Worm (Caenorhabditis elegans) whole organism, L2 larva: Measurements from ENCODE around the gene ZK809.5.

ENCODE experiments used
- C34F6.9 ChIP-seq: fragments of 150-350 bp; optimal IDR thresholded peaks from 2 replicates; lab custom pipeline; 2014; ENCODE audit warnings: missing biosample characterization, missing genetic modification characterization
- F13H6.1 ChIP-seq: sonication (generic microtip); optimal IDR thresholded peaks from 2 replicates; lab custom pipeline; 2016; ENCODE audit warnings: missing genetic modification characterization, missing compliant biosample characterization
- R02D3.7 ChIP-seq: fragments of 150-350 bp; optimal IDR thresholded peaks from 2 replicates; lab custom pipeline; 2014; ENCODE audit warnings: missing biosample characterization, missing genetic modification characterization
- Y55F3AM.14 ChIP-seq: fragments of 200-800 bp; sonication (Bioruptor generic); optimal IDR thresholded peaks from 2 replicates; lab custom pipeline; 2018; ENCODE audit warnings: mild to moderate bottlenecking, missing genetic modification characterization, missing compliant biosample characterization
- ZK546.5 ChIP-seq: sonication (generic microtip); optimal IDR thresholded peaks from 2 replicates; lab custom pipeline; 2017; ENCODE audit warnings: missing biosample characterization, missing genetic modification characterization
- alr-1 ChIP-seq: fragments of 150-350 bp; optimal IDR thresholded peaks from 2 replicates; lab custom pipeline; 2014; ENCODE audit warnings: missing biosample characterization, missing genetic modification characterization
- aly-2 ChIP-seq: fragments of 150-350 bp; optimal IDR thresholded peaks from 2 replicates; lab custom pipeline; 2014; ENCODE audit warnings: missing biosample characterization, missing genetic modification characterization
- ama-1 ChIP-seq: fragments of 150-350 bp; optimal IDR thresholded peaks from 2 replicates; lab custom pipeline; 2018; ENCODE audit warnings: inconsistent platforms
- blmp-1 ChIP-seq: sonication (generic microtip); optimal IDR thresholded peaks from 2 replicates; lab custom pipeline; 2017; ENCODE audit warnings: missing genetic modification characterization, mild to moderate bottlenecking, missing compliant biosample characterization, antibody characterized with exemption, moderate library complexity; ENCODE audit not compliant: insufficient read depth
- ceh-16 ChIP-seq: fragments of 150-350 bp; optimal IDR thresholded peaks from 2 replicates; lab custom pipeline; 2014; ENCODE audit warnings: missing biosample characterization, missing genetic modification characterization
- ceh-82 ChIP-seq: fragments of 150-350 bp; optimal IDR thresholded peaks from 2 replicates; lab custom pipeline; 2014; ENCODE audit warnings: missing biosample characterization, missing genetic modification characterization
- crh-2 ChIP-seq: sonication (generic microtip); optimal IDR thresholded peaks from 2 replicates; lab custom pipeline; 2017; ENCODE audit warnings: missing biosample characterization, missing genetic modification characterization
- dmd-4 ChIP-seq: sonication (generic microtip); optimal IDR thresholded peaks from 2 replicates; lab custom pipeline; 2017; ENCODE audit warnings: missing biosample characterization, missing genetic modification characterization
- egl-27 ChIP-seq: sonication (generic microtip); optimal IDR thresholded peaks from 3 replicates; lab custom pipeline; 2017; ENCODE audit warnings: missing biosample characterization, missing genetic modification reagents, missing genetic modification characterization
- elt-1 ChIP-seq: fragments of 150-350 bp; optimal IDR thresholded peaks from 2 replicates; lab custom pipeline; 2014; ENCODE audit warnings: missing biosample characterization, missing genetic modification characterization
- elt-3 ChIP-seq: sonication (generic microtip); optimal IDR thresholded peaks from 2 replicates; lab custom pipeline; 2017; ENCODE audit warnings: missing biosample characterization, missing genetic modification characterization
- fos-1 ChIP-seq: fragments of 150-350 bp; optimal IDR thresholded peaks from 2 replicates; lab custom pipeline; 2014; ENCODE audit warnings: missing biosample characterization, missing genetic modification characterization
- gmeb-1 ChIP-seq: fragments of 150-350 bp; optimal IDR thresholded peaks from 2 replicates; lab custom pipeline; 2014; ENCODE audit warnings: missing biosample characterization, missing genetic modification characterization
- lin-11 ChIP-seq: fragments of 150-350 bp; sonication (generic microtip); optimal IDR thresholded peaks from 2 replicates; lab custom pipeline; 2014; ENCODE audit warnings: missing biosample characterization, missing genetic modification characterization, inconsistent platforms, mixed read lengths
- lin-13 ChIP-seq: fragments of 150-350 bp; optimal IDR thresholded peaks from 2 replicates; lab custom pipeline; 2014; ENCODE audit warnings: missing biosample characterization, missing genetic modification reagents, missing genetic modification characterization
- lin-39 ChIP-seq: fragments of 150-350 bp; optimal IDR thresholded peaks from 2 replicates; lab custom pipeline; 2014; ENCODE audit warnings: missing biosample characterization, missing genetic modification reagents, missing genetic modification characterization
- lsy-2 ChIP-seq, 2 experiments: fragments of 150-350 bp in 1 of 2; sonication (generic microtip) in 1 of 2; optimal IDR thresholded peaks; 2 replicates each; lab custom pipeline; 2014 to 2017; ENCODE audit warnings: missing biosample characterization in 2 of 2, missing genetic modification characterization in 2 of 2
- mab-5 ChIP-seq: fragments of 150-350 bp; optimal IDR thresholded peaks from 2 replicates; lab custom pipeline; 2014; ENCODE audit warnings: missing biosample characterization, missing genetic modification characterization
- mbf-1 ChIP-seq: sonication (generic microtip); optimal IDR thresholded peaks from 2 replicates; lab custom pipeline; 2017; ENCODE audit warnings: missing biosample characterization, missing genetic modification characterization
- mdl-1 ChIP-seq, 2 experiments: fragments of 150-350 bp in 1 of 2; sonication (generic microtip) in 1 of 2; optimal IDR thresholded peaks; 2 replicates each; lab custom pipeline; 2017; ENCODE audit warnings: missing biosample characterization in 2 of 2, missing genetic modification characterization in 2 of 2
- nhr-10 ChIP-seq: sonication (generic microtip); optimal IDR thresholded peaks from 2 replicates; lab custom pipeline; 2017; ENCODE audit warnings: missing biosample characterization, missing genetic modification characterization
- nhr-11 ChIP-seq: fragments of 150-350 bp; optimal IDR thresholded peaks from 2 replicates; lab custom pipeline; 2014; ENCODE audit warnings: missing biosample characterization, missing genetic modification characterization
- nhr-12 ChIP-seq: fragments of 150-350 bp; optimal IDR thresholded peaks from 2 replicates; lab custom pipeline; 2014; ENCODE audit warnings: missing biosample characterization, missing genetic modification characterization
- nhr-129 ChIP-seq: fragments of 150-350 bp; optimal IDR thresholded peaks from 2 replicates; lab custom pipeline; 2014; ENCODE audit warnings: missing biosample characterization, missing genetic modification characterization
- nhr-21 ChIP-seq: fragments of 150-350 bp; optimal IDR thresholded peaks from 2 replicates; lab custom pipeline; 2014; ENCODE audit warnings: missing biosample characterization, missing genetic modification characterization
- nhr-23 ChIP-seq: fragments of 150-350 bp; optimal IDR thresholded peaks from 2 replicates; lab custom pipeline; 2014; ENCODE audit warnings: missing biosample characterization, missing genetic modification reagents, missing genetic modification characterization
- nhr-237 ChIP-seq: fragments of 150-350 bp; optimal IDR thresholded peaks from 2 replicates; lab custom pipeline; 2014; ENCODE audit warnings: missing biosample characterization, missing genetic modification characterization
- nhr-25 ChIP-seq: fragments of 150-350 bp; sonication (generic microtip); optimal IDR thresholded peaks from 3 replicates; lab custom pipeline; 2014; ENCODE audit warnings: missing biosample characterization, missing genetic modification characterization
- nhr-6 ChIP-seq: fragments of 150-350 bp; optimal IDR thresholded peaks from 2 replicates; lab custom pipeline; 2014; ENCODE audit warnings: missing biosample characterization, missing genetic modification characterization
- nhr-77 ChIP-seq: fragments of 150-350 bp; optimal IDR thresholded peaks from 2 replicates; lab custom pipeline; 2014; ENCODE audit warnings: missing biosample characterization, missing genetic modification characterization
- peb-1 ChIP-seq: fragments of 150-350 bp; optimal IDR thresholded peaks from 2 replicates; lab custom pipeline; 2014; ENCODE audit warnings: missing biosample characterization, missing genetic modification characterization
- sem-4 ChIP-seq: fragments of 150-350 bp; optimal IDR thresholded peaks from 2 replicates; lab custom pipeline; 2014; ENCODE audit warnings: missing biosample characterization, missing genetic modification reagents, missing genetic modification characterization
- skn-1 ChIP-seq: sonication (generic microtip); optimal IDR thresholded peaks from 2 replicates; lab custom pipeline; 2017; ENCODE audit warnings: missing biosample characterization, missing genetic modification characterization
- sma-3 ChIP-seq: sonication (generic microtip); optimal IDR thresholded peaks from 2 replicates; lab custom pipeline; 2016; ENCODE audit warnings: missing genetic modification reagents, missing genetic modification characterization, missing compliant biosample characterization
- sma-9 ChIP-seq, 2 experiments: fragments of 150-350 bp in 1 of 2; sonication (generic microtip) in 1 of 2; optimal IDR thresholded peaks; 2 replicates each; lab custom pipeline; 2014 to 2016; ENCODE audit warnings: missing genetic modification characterization in 2 of 2, mild to moderate bottlenecking in 1 of 2, missing biosample characterization in 1 of 2, missing compliant biosample characterization in 1 of 2, missing genetic modification reagents in 1 of 2, moderate library complexity in 1 of 2
- snpc-4 ChIP-seq: fragments of 150-350 bp; optimal IDR thresholded peaks from 2 replicates; lab custom pipeline; 2014; ENCODE audit warnings: missing biosample characterization, missing genetic modification characterization
- unc-39 ChIP-seq: fragments of 150-350 bp; optimal IDR thresholded peaks from 2 replicates; lab custom pipeline; 2014; ENCODE audit warnings: missing biosample characterization, missing genetic modification characterization
- unc-55 ChIP-seq: fragments of 150-350 bp; sonication (generic microtip); optimal IDR thresholded peaks from 3 replicates; lab custom pipeline; 2014; ENCODE audit warnings: missing biosample characterization, missing genetic modification reagents, missing genetic modification characterization
- unc-62 ChIP-seq: fragments of 150-350 bp; optimal IDR thresholded peaks from 2 replicates; lab custom pipeline; 2014; ENCODE audit warnings: missing biosample characterization, missing genetic modification reagents, missing genetic modification characterization
- zag-1 ChIP-seq: fragments of 150-350 bp; optimal IDR thresholded peaks from 2 replicates; lab custom pipeline; 2014; ENCODE audit warnings: missing biosample characterization, missing genetic modification characterization
- ztf-1 ChIP-seq: fragments of 200-800 bp; sonication (Bioruptor generic); conservative IDR thresholded peaks from 2 replicates; pipeline ENCODE4 v1.3.6; 2022; ENCODE audit warnings: missing genetic modification characterization, missing compliant biosample characterization
- ztf-11 ChIP-seq: sonication (generic microtip); optimal IDR thresholded peaks from 2 replicates; lab custom pipeline; 2017; ENCODE audit warnings: missing biosample characterization, missing genetic modification characterization
- ztf-4 ChIP-seq: fragments of 150-350 bp; optimal IDR thresholded peaks from 2 replicates; lab custom pipeline; 2014; ENCODE audit warnings: missing biosample characterization, missing genetic modification characterization

ZK809.5 gene

ce11 chrIV:11691524-11691923 is 35.0 kb downstream of the ZK809.5 start:
- TF ChIP-seq sem-4 (tag; lab: Kevin White, UChicago) (no peak), mbf-1 (tag; lab: Kevin White, UChicago) (no peak), unc-62 (GFP tag; lab: Kevin White, UChicago) (no peak), ama-1 (lab: Kevin White, UChicago) (no peak), skn-1 (tag; lab: Kevin White, UChicago) (no peak), snpc-4 (tag; lab: Kevin White, UChicago) (no peak), lin-39 (tag; lab: Kevin White, UChicago) (no peak), fos-1 (tag; lab: Kevin White, UChicago) (no peak), elt-3 (tag; lab: Kevin White, UChicago) (no peak), F13H6.1 (tag; lab: Kevin White, UChicago) (no peak), R02D3.7 (tag; lab: Kevin White, UChicago) (no peak), mab-5 (tag; lab: Kevin White, UChicago) (no peak), nhr-10 (tag; lab: Kevin White, UChicago) (no peak), peb-1 (no peak), sma-9 (GFP tag; optimal IDR thresholded peaks at IDR 0.05; lab: Kevin White, UChicago) (no peak), sma-9 (tag; optimal IDR thresholded peaks at IDR 0.05; lab: Kevin White, UChicago) (no peak)

DNA sequence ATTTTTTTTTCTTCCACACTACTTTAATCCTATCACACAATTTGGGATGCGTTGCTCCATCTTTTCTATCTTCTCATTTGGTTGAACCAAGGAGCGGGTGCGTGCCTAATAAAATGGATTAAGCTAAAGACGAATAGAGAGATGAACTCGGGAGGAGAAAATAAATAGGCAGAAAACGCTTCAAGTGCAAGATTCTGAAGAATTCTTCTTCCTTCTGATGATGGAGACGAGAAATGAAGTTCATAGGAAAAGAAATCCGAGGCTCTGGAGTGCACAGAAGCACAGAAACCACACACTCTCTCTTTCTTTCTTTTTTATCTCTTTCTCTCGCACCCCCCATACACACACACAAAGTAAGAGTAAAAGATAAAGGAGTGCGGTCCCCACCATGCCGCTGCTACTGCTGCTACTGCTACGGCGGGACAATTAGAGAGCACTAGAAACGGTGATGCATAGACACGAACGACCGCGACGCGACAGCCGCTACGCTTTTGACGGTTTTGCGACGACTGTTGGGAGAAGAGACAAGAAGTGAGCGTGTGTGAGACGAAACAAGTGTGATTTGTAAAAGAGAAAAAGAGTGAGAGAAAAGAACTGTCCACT is 35.6 kb downstream of the ZK809.5 start:
- TF ChIP-seq lin-39 (tag; lab: Kevin White, UChicago) (no peak), fos-1 (tag; lab: Kevin White, UChicago) (peak; percentile 87), elt-3 (tag; lab: Kevin White, UChicago) (no peak), C34F6.9 (tag; lab: Kevin White, UChicago) (peak; percentile 76), nhr-23 (tag; lab: Kevin White, UChicago) (no peak), ZK546.5 (tag; lab: Kevin White, UChicago) (no peak), sem-4 (tag; lab: Kevin White, UChicago) (peak; percentile 51), nhr-11 (tag; lab: Kevin White, UChicago) (no peak), sma-9 (GFP tag; optimal IDR thresholded peaks at IDR 0.05; lab: Kevin White, UChicago) (peak; percentile 66), sma-9 (tag; optimal IDR thresholded peaks at IDR 0.05; lab: Kevin White, UChicago) (no peak), lsy-2 (tag; optimal IDR thresholded peaks at IDR 0.05; lab: Kevin White, UChicago) (peak; percentile 41 to 73), nhr-10 (tag; lab: Kevin White, UChicago) (no peak), ztf-4 (peak; percentile 27), nhr-21 (peak; percentile 71), nhr-25 (peak; percentile 77), dmd-4 (tag; lab: Kevin White, UChicago) (no peak), nhr-77 (tag; lab: Kevin White, UChicago) (no peak), sma-3 (GFP tag; lab: Kevin White, UChicago) (peak; percentile 80), ztf-1 (GFP tag; lab: Robert Waterston, UW) (no peak), nhr-129 (tag; lab: Kevin White, UChicago) (peak; percentile 90), mab-5 (tag; lab: Kevin White, UChicago) (peak; percentile 31), R02D3.7 (tag; lab: Kevin White, UChicago) (no peak), unc-55 (GFP tag; lab: Kevin White, UChicago) (no peak), skn-1 (tag; lab: Kevin White, UChicago) (no peak), nhr-6 (peak; percentile 15), mdl-1 (tag; optimal IDR thresholded peaks at IDR 0.05; lab: Kevin White, UChicago) (peak in 1 of 2 experiments; percentile 69), Y55F3AM.14 (GFP tag; lab: Kevin White, UChicago) (peak; percentile 85), peb-1 (no peak), alr-1 (tag; lab: Kevin White, UChicago) (no peak), nhr-12 (tag; lab: Kevin White, UChicago) (no peak), F13H6.1 (tag; lab: Kevin White, UChicago) (peak; percentile 90), snpc-4 (tag; lab: Kevin White, UChicago) (peak; percentile 25), gmeb-1 (tag; lab: Kevin White, UChicago) (peak; percentile 71), zag-1 (no peak), ceh-16 (tag; lab: Kevin White, UChicago) (peak; percentile 42), nhr-237 (tag; lab: Kevin White, UChicago) (no peak), elt-1 (no peak), mbf-1 (tag; lab: Kevin White, UChicago) (no peak), ama-1 (lab: Kevin White, UChicago) (no peak), aly-2 (tag; lab: Kevin White, UChicago) (no peak), unc-39 (tag; lab: Kevin White, UChicago) (no peak), ceh-82 (tag; lab: Kevin White, UChicago) (no peak), lin-13 (peak; percentile 78), ztf-11 (no peak), lin-11 (tag; lab: Kevin White, UChicago) (peak; percentile 48), crh-2 (tag; lab: Kevin White, UChicago) (peak; percentile 85), unc-62 (GFP tag; lab: Kevin White, UChicago) (no peak), blmp-1 (tag; lab: Kevin White, UChicago) (peak; percentile 81), egl-27 (tag; lab: Kevin White, UChicago) (peak; percentile 45)
